Worm (Caenorhabditis elegans) whole organism, young adult: ENCODE results near the gene K08E7.6.
A peak's percentile ranks its signal among the peaks of the same experiment; 100 is the strongest.

ENCODE experiments used
- B0019.2 ChIP-seq: fragments of 200-800 bp; sonication (Bioruptor generic); conservative IDR thresholded peaks from 2 replicates; pipeline ENCODE4 v1.3.6; 2022; ENCODE audit warnings: missing genetic modification reagents, missing genetic modification characterization, missing compliant biosample characterization
- D2030.7 ChIP-seq: fragments of 200-800 bp; sonication (Bioruptor generic); IDR thresholded peaks from 2 replicates; pipeline ENCODE4 v1.3.6; 2022; ENCODE audit warnings: missing genetic modification reagents, missing genetic modification characterization, missing compliant biosample characterization
- F33H1.4 ChIP-seq: fragments of 200-800 bp; sonication (Bioruptor generic); IDR thresholded peaks from 2 replicates; pipeline ENCODE4 v1.3.6; 2022; ENCODE audit warnings: missing genetic modification reagents, missing genetic modification characterization, missing compliant biosample characterization
- F49E8.2 ChIP-seq: sonication (generic microtip); optimal IDR thresholded peaks from 3 replicates; lab custom pipeline; 2017; ENCODE audit warnings: missing genetic modification characterization, mild to moderate bottlenecking, missing compliant biosample characterization, antibody characterized with exemption, moderate library complexity; ENCODE audit not compliant: insufficient read depth
- T26A5.8 ChIP-seq: sonication (generic microtip); optimal IDR thresholded peaks from 2 replicates; lab custom pipeline; 2016; ENCODE audit warnings: missing genetic modification characterization, missing compliant biosample characterization
- Y53G8AR.9 ChIP-seq: fragments of 200-800 bp; sonication (Bioruptor generic); conservative IDR thresholded peaks from 2 replicates; pipeline ENCODE4 v1.3.6; 2022; ENCODE audit warnings: missing genetic modification reagents, missing genetic modification characterization, missing compliant biosample characterization
- Y67H2A.10 ChIP-seq: fragments of 200-800 bp; sonication (Bioruptor generic); conservative IDR thresholded peaks from 2 replicates; pipeline ENCODE4 v1.3.6; 2022; ENCODE audit warnings: missing genetic modification reagents, missing genetic modification characterization, missing compliant biosample characterization
- Y95B8A.8 ChIP-seq: fragments of 200-800 bp; sonication (Bioruptor generic); IDR thresholded peaks from 2 replicates; pipeline ENCODE4 v1.3.6; 2022; ENCODE audit warnings: missing genetic modification reagents, missing genetic modification characterization, missing compliant biosample characterization
- aptf-2 ChIP-seq: fragments of 200-800 bp; sonication (Bioruptor generic); conservative IDR thresholded peaks from 2 replicates; pipeline ENCODE4 v1.3.6; 2022; ENCODE audit warnings: missing genetic modification reagents, missing genetic modification characterization, missing compliant biosample characterization
- athp-1 ChIP-seq: sonication (generic microtip); optimal IDR thresholded peaks from 2 replicates; lab custom pipeline; 2017; ENCODE audit warnings: mild to moderate bottlenecking, missing genetic modification characterization, missing compliant biosample characterization
- attf-3 ChIP-seq: fragments of 200-800 bp; sonication (Bioruptor generic); conservative IDR thresholded peaks from 2 replicates; pipeline ENCODE4 v1.3.6; 2022; ENCODE audit warnings: missing genetic modification reagents, missing genetic modification characterization, missing compliant biosample characterization
- attf-6 ChIP-seq: fragments of 200-800 bp; sonication (Bioruptor generic); IDR thresholded peaks from 2 replicates; pipeline ENCODE4 v1.3.6; 2022; ENCODE audit warnings: missing genetic modification reagents, missing genetic modification characterization, missing compliant biosample characterization
- bed-1 ChIP-seq: fragments of 200-800 bp; sonication (Bioruptor generic); IDR thresholded peaks from 2 replicates; pipeline ENCODE4 v1.3.6; 2022; ENCODE audit warnings: missing genetic modification reagents, missing genetic modification characterization, missing compliant biosample characterization
- bed-2 ChIP-seq: fragments of 200-800 bp; sonication (Bioruptor generic); IDR thresholded peaks from 2 replicates; pipeline ENCODE4 v1.3.6; 2022; ENCODE audit warnings: missing genetic modification reagents, missing genetic modification characterization, missing compliant biosample characterization
- cebp-2 ChIP-seq: fragments of 200-800 bp; sonication (Bioruptor generic); IDR thresholded peaks from 2 replicates; pipeline ENCODE4 v1.3.6; 2022; ENCODE audit warnings: missing genetic modification characterization, missing compliant biosample characterization
- ceh-100 ChIP-seq: fragments of 200-800 bp; sonication (Bioruptor generic); IDR thresholded peaks from 2 replicates; pipeline ENCODE4 v1.3.6; 2022; ENCODE audit warnings: missing genetic modification reagents, missing genetic modification characterization, missing compliant biosample characterization
- ceh-91 ChIP-seq: fragments of 200-800 bp; sonication (Bioruptor generic); IDR thresholded peaks from 2 replicates; pipeline ENCODE4 v1.3.6; 2022; ENCODE audit warnings: missing genetic modification reagents, missing genetic modification characterization, missing compliant biosample characterization
- die-1 ChIP-seq: sonication (generic microtip); optimal IDR thresholded peaks from 2 replicates; lab custom pipeline; 2016; ENCODE audit warnings: missing genotype, mild to moderate bottlenecking, missing genetic modification characterization, missing compliant biosample characterization
- dpl-1 ChIP-seq: fragments of 150-350 bp; optimal IDR thresholded peaks from 2 replicates; lab custom pipeline; 2014; ENCODE audit warnings: missing biosample characterization, missing genetic modification reagents, missing genetic modification characterization
- efl-1 ChIP-seq: fragments of 150-350 bp; optimal IDR thresholded peaks from 2 replicates; lab custom pipeline; 2014; ENCODE audit warnings: missing biosample characterization, missing genetic modification reagents, missing genetic modification characterization
- egrh-3 ChIP-seq: fragments of 200-800 bp; sonication (Bioruptor generic); IDR thresholded peaks from 2 replicates; pipeline ENCODE4 v1.3.6; 2022; ENCODE audit warnings: missing genetic modification reagents, missing genetic modification characterization, missing compliant biosample characterization
- ekl-4 ChIP-seq: fragments of 200-800 bp; sonication (Bioruptor generic); IDR thresholded peaks from 2 replicates; pipeline ENCODE4 v1.3.6; 2022; ENCODE audit warnings: missing genetic modification reagents, missing genetic modification characterization, missing compliant biosample characterization
- hsf-1 ChIP-seq: fragments of 200-800 bp; sonication (Bioruptor generic); IDR thresholded peaks from 2 replicates; pipeline ENCODE4 v1.3.6; 2022; ENCODE audit warnings: missing genetic modification reagents, missing genetic modification characterization, missing compliant biosample characterization
- lin-54 ChIP-seq: fragments of 200-800 bp; sonication (Bioruptor generic); optimal IDR thresholded peaks from 2 replicates; lab custom pipeline; 2018; ENCODE audit warnings: mild to moderate bottlenecking, missing genetic modification characterization, missing compliant biosample characterization
- lir-1 ChIP-seq: fragments of 200-800 bp; sonication (Bioruptor generic); conservative IDR thresholded peaks from 2 replicates; pipeline ENCODE4 v1.3.6; 2022; ENCODE audit warnings: missing genetic modification reagents, missing genetic modification characterization, missing compliant biosample characterization
- lsl-1 ChIP-seq: fragments of 200-800 bp; sonication (Bioruptor generic); optimal IDR thresholded peaks from 2 replicates; lab custom pipeline; 2018; ENCODE audit warnings: mild to moderate bottlenecking, missing genetic modification characterization, moderate library complexity, missing compliant biosample characterization
- madf-10 ChIP-seq: sonication (generic microtip); optimal IDR thresholded peaks from 2 replicates; lab custom pipeline; 2016; ENCODE audit warnings: mild to moderate bottlenecking, missing genetic modification characterization, missing compliant biosample characterization
- madf-6 ChIP-seq: fragments of 200-800 bp; sonication (Bioruptor generic); IDR thresholded peaks from 2 replicates; pipeline ENCODE4 v1.3.6; 2022; ENCODE audit warnings: missing genetic modification reagents, missing genetic modification characterization, missing compliant biosample characterization
- madf-8 ChIP-seq: fragments of 200-800 bp; sonication (Bioruptor generic); conservative IDR thresholded peaks from 2 replicates; pipeline ENCODE4 v1.3.6; 2022; ENCODE audit warnings: missing genetic modification reagents, missing genetic modification characterization, missing compliant biosample characterization
- mcd-1 ChIP-seq: fragments of 200-800 bp; sonication (Bioruptor generic); IDR thresholded peaks from 2 replicates; pipeline ENCODE4 v1.3.6; 2022; ENCODE audit warnings: missing genetic modification reagents, missing genetic modification characterization, missing compliant biosample characterization
- mel-28 ChIP-seq: sonication (generic microtip); optimal IDR thresholded peaks from 2 replicates; lab custom pipeline; 2016; ENCODE audit warnings: borderline replicate concordance, mild to moderate bottlenecking, missing genetic modification characterization, missing compliant biosample characterization
- nfya-2 ChIP-seq: fragments of 200-800 bp; sonication (Bioruptor generic); IDR thresholded peaks from 2 replicates; pipeline ENCODE4 v1.3.6; 2022; ENCODE audit warnings: missing genetic modification reagents, missing genetic modification characterization, missing compliant biosample characterization
- nhr-120 ChIP-seq: fragments of 200-800 bp; sonication (Bioruptor generic); IDR thresholded peaks from 2 replicates; pipeline ENCODE4 v1.3.6; 2022; ENCODE audit warnings: missing genetic modification characterization, missing compliant biosample characterization
- pbrm-1 ChIP-seq: fragments of 200-800 bp; sonication (Bioruptor generic); IDR thresholded peaks from 2 replicates; pipeline ENCODE4 v1.3.6; 2022; ENCODE audit warnings: missing genetic modification reagents, missing genetic modification characterization, missing compliant biosample characterization
- rcor-1 ChIP-seq: fragments of 200-800 bp; sonication (Bioruptor generic); IDR thresholded peaks from 2 replicates; pipeline ENCODE4 v1.3.6; 2022; ENCODE audit warnings: missing genetic modification reagents, missing genetic modification characterization, missing compliant biosample characterization
- snpc-4 ChIP-seq, 5 experiments: fragments of 150-350 bp in 1 of 5; sonication (generic microtip) in 4 of 5; optimal IDR thresholded peaks; 2 replicates each; lab custom pipeline; 2014 to 2018; ENCODE audit warnings: missing genetic modification characterization in 5 of 5, missing biosample characterization in 3 of 5, antibody characterized with exemption in 2 of 5, mild to moderate bottlenecking in 2 of 5, missing compliant biosample characterization in 2 of 5, missing genotype in 2 of 5, moderate library complexity in 2 of 5, missing genetic modification reagents in 1 of 5
- tlf-1 ChIP-seq: fragments of 200-800 bp; sonication (Bioruptor generic); optimal IDR thresholded peaks from 2 replicates; lab custom pipeline; 2018; ENCODE audit warnings: mild to moderate bottlenecking, missing genetic modification characterization, missing compliant biosample characterization
- unc-62 ChIP-seq: fragments of 150-350 bp; optimal IDR thresholded peaks from 2 replicates; lab custom pipeline; 2014; ENCODE audit warnings: missing biosample characterization, missing genetic modification reagents, missing genetic modification characterization
- ztf-28 ChIP-seq: fragments of 200-800 bp; sonication (Bioruptor generic); IDR thresholded peaks from 2 replicates; pipeline ENCODE4 v1.3.6; 2022; ENCODE audit warnings: missing genetic modification reagents, missing genetic modification characterization, missing compliant biosample characterization
- ztf-3 ChIP-seq: fragments of 200-800 bp; sonication (Bioruptor generic); optimal IDR thresholded peaks from 2 replicates; lab custom pipeline; 2018; ENCODE audit warnings: mild to moderate bottlenecking, missing genetic modification characterization, missing compliant biosample characterization

The K08E7.6 gene

ce11 chrIV:12581046-12581445, at the start of gene K08E7.6:
TSS of gene K08E7.6 (minus strand) at chrIV:12581146.
- no peak for TF ChIP-seq Y67H2A.10 (GFP tag; lab: Robert Waterston, UW)
- no peak for TF ChIP-seq dpl-1 (GFP tag; lab: Kevin White, UChicago)
- no peak for TF ChIP-seq tlf-1
- TF ChIP-seq cebp-2 = no peak
- TF ChIP-seq unc-62 (GFP tag; lab: Kevin White, UChicago) = no peak
- TF ChIP-seq nhr-120 (GFP tag; lab: Robert Waterston, UW) = no peak

ce11 chrIV:12621483-12622078, 40.6 kb upstream of the K08E7.6 start:
- TF ChIP-seq attf-3 (GFP tag; lab: Robert Waterston, UW) (peak; percentile 99), lsl-1 (GFP tag; lab: Kevin White, UChicago) (peak; percentile 51), hsf-1 (GFP tag; lab: Robert Waterston, UW) (peak; percentile 67), mcd-1 (GFP tag; lab: Robert Waterston, UW) (peak; percentile 63), lin-54 (GFP tag; lab: Kevin White, UChicago) (peak; percentile 21), ceh-100 (GFP tag; lab: Robert Waterston, UW) (peak; percentile 98), pbrm-1 (GFP tag; lab: Robert Waterston, UW) (peak; percentile 77), rcor-1 (GFP tag; lab: Robert Waterston, UW) (peak; percentile 82), madf-8 (peak; percentile 37), Y95B8A.8 (GFP tag; lab: Robert Waterston, UW) (peak; percentile 82), Y67H2A.10 (GFP tag; lab: Robert Waterston, UW) (peak; percentile 75; the same call in 1 of the 2 replicates), madf-6 (GFP tag; lab: Robert Waterston, UW) (peak; percentile 72), F49E8.2 (tag; lab: Kevin White, UChicago) (peak; percentile 36), madf-10 (tag; lab: Kevin White, UChicago) (peak; percentile 9), snpc-4 (GFP tag; optimal IDR thresholded peaks at IDR 0.05; lab: Kevin White, UChicago) (peak; percentile 34), snpc-4 (tag; optimal IDR thresholded peaks at IDR 0.05; lab: Kevin White, UChicago) (peak in 1 of 4 experiments; percentile 43), athp-1 (tag; lab: Kevin White, UChicago) (peak; percentile 25), bed-1 (0 out of 2 replicates have a peak, but pooled peaks have one; percentile 27), egrh-3 (0 out of 2 replicates have a peak, but pooled peaks have one; percentile 61), F33H1.4 (GFP tag; lab: Robert Waterston, UW) (peak; percentile 54), efl-1 (GFP tag; lab: Kevin White, UChicago) (peak; percentile 26), B0019.2 (peak; percentile 70), ceh-91 (GFP tag; lab: Robert Waterston, UW) (peak; percentile 87), D2030.7 (GFP tag; lab: Robert Waterston, UW) (peak; percentile 96), attf-6 (peak; percentile 83), Y53G8AR.9 (GFP tag; lab: Robert Waterston, UW) (0 out of 2 replicates have a peak, but pooled peaks have one; percentile 8), lir-1 (GFP tag; lab: Robert Waterston, UW) (peak; percentile 51; the same call in 1 of the 2 replicates), bed-2 (GFP tag; lab: Robert Waterston, UW) (peak; percentile 58; the same call in 1 of the 2 replicates), dpl-1 (GFP tag; lab: Kevin White, UChicago) (peak; percentile 21), ztf-28 (GFP tag; lab: Robert Waterston, UW) (peak; percentile 93)

ce11 chrIV:12620921-12621320, 40.0 kb upstream of the K08E7.6 start:
- TF ChIP-seq unc-62 (GFP tag; lab: Kevin White, UChicago) (no peak), die-1 (tag; lab: Kevin White, UChicago) (no peak), aptf-2 (GFP tag; lab: Robert Waterston, UW) (no peak), mel-28 (no peak), cebp-2 (no peak), nfya-2 (GFP tag; lab: Robert Waterston, UW) (no peak), T26A5.8 (no peak), ekl-4 (GFP tag; lab: Robert Waterston, UW) (no peak), attf-6 (no peak), rcor-1 (GFP tag; lab: Robert Waterston, UW) (no peak), F49E8.2 (tag; lab: Kevin White, UChicago) (no peak), ztf-3 (GFP tag; lab: Kevin White, UChicago) (no peak), ceh-91 (GFP tag; lab: Robert Waterston, UW) (no peak)
